Fruit fly (Drosophila melanogaster) Kc167 (cell line): ENCODE data around the gene CG14839.

ENCODE experiments used
- Myc ChIP-seq: fragments of >200 bp; optimal IDR thresholded peaks from 2 replicates; lab custom pipeline; 2017; ENCODE audit warnings: missing external identifiers
- Sin3A ChIP-seq: fragments of >200 bp; optimal IDR thresholded peaks from 2 replicates; lab custom pipeline; 2018; ENCODE audit warnings: missing external identifiers
- h ChIP-seq: fragments of >200 bp; optimal IDR thresholded peaks from 3 replicates; lab custom pipeline; 2018; ENCODE audit warnings: missing external identifiers
- insv ChIP-seq: fragments of >200 bp; optimal IDR thresholded peaks from 3 replicates; lab custom pipeline; 2018; ENCODE audit warnings: missing external identifiers
- psq ChIP-seq: fragments of >200 bp; optimal IDR thresholded peaks from 2 replicates; lab custom pipeline; 2017; ENCODE audit warnings: missing external identifiers
- ttk ChIP-seq: sonication (Bioruptor generic); optimal IDR thresholded peaks from 2 replicates; lab custom pipeline; 2017; ENCODE audit warnings: missing external identifiers

DNA sequence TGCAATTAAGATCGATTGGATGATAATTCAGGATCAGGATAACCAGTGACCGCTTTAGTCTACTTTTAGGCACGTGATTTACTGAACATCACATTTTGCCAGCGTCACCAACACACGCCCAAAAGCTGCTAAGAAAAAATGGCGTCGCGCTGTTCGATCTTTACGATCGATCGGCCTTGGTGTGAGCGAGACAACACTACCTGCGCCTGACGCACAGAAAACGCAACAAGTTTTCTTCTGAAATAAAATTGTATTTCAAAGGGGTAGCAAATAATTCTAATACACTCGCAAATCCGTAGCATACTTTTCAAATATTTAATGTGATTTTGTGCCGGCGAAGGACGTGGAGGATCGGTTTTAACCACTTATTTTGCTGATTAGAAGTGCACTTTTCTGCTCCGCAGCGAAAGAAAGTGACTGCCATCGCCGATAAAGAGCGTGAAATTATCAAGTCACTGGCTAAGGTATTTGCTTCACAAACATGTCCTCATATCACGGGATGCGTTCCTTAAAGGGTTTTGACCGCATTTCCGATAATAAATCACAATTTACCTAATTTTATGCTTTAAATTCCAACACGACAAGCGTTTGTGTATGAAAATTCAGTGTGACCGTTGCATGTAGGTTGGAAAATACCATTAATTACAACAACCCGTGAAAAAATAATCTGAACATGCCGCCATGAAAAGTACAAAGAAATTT lies 45.9 kb downstream of the CG14839 start:
- TF ChIP-seq h: no peak
- TF ChIP-seq psq (lab: Kevin White, UChicago): no peak
- TF ChIP-seq Sin3A (lab: Kevin White, UChicago): no peak
- no peak for TF ChIP-seq Myc (lab: Kevin White, UChicago)
- no peak for TF ChIP-seq ttk (lab: Kevin White, UChicago)
- TF ChIP-seq insv (lab: Kevin White, UChicago): no peak
